Worm (Caenorhabditis elegans) whole organism, young adult: ENCODE data around the gene srbc-34.
A peak's percentile ranks its signal among the peaks of the same experiment; 100 is the strongest.

ENCODE experiments used
- B0336.3 ChIP-seq: fragments of 200-800 bp; sonication (Bioruptor generic); IDR thresholded peaks from 2 replicates; pipeline ENCODE4 v1.3.6; 2022; ENCODE audit warnings: missing genetic modification characterization, missing compliant biosample characterization
- F23B12.7 ChIP-seq: sonication (generic microtip); optimal IDR thresholded peaks from 2 replicates; lab custom pipeline; 2017; ENCODE audit warnings: missing genetic modification characterization, mild to moderate bottlenecking, missing compliant biosample characterization, antibody characterized with exemption, moderate library complexity; ENCODE audit not compliant: insufficient read depth
- F49E8.2 ChIP-seq: sonication (generic microtip); optimal IDR thresholded peaks from 3 replicates; lab custom pipeline; 2017; ENCODE audit warnings: missing genetic modification characterization, mild to moderate bottlenecking, missing compliant biosample characterization, antibody characterized with exemption, moderate library complexity; ENCODE audit not compliant: insufficient read depth
- F55B11.4 ChIP-seq: sonication (generic microtip); optimal IDR thresholded peaks from 2 replicates; lab custom pipeline; 2016; ENCODE audit warnings: missing compliant biosample characterization, missing genetic modification characterization, borderline replicate concordance; ENCODE audit not compliant: insufficient read depth
- F57A8.1 ChIP-seq: fragments of 200-800 bp; sonication (Bioruptor generic); optimal IDR thresholded peaks from 2 replicates; lab custom pipeline; 2018; ENCODE audit warnings: mild to moderate bottlenecking, missing genetic modification characterization, moderate library complexity, missing compliant biosample characterization
- T07F8.4 ChIP-seq: sonication (generic microtip); optimal IDR thresholded peaks from 2 replicates; lab custom pipeline; 2016; ENCODE audit warnings: mild to moderate bottlenecking, missing genetic modification characterization, moderate library complexity, missing compliant biosample characterization
- Y67H2A.10 ChIP-seq: fragments of 200-800 bp; sonication (Bioruptor generic); conservative IDR thresholded peaks from 2 replicates; pipeline ENCODE4 v1.3.6; 2022; ENCODE audit warnings: missing genetic modification reagents, missing genetic modification characterization, missing compliant biosample characterization
- akir-1 ChIP-seq: fragments of 200-800 bp; sonication (Bioruptor generic); optimal IDR thresholded peaks from 2 replicates; lab custom pipeline; 2018; ENCODE audit warnings: mild to moderate bottlenecking, missing genetic modification characterization, moderate library complexity, missing compliant biosample characterization
- aptf-3 ChIP-seq: fragments of 200-800 bp; sonication (Bioruptor generic); IDR thresholded peaks from 2 replicates; pipeline ENCODE4 v1.3.6; 2022; ENCODE audit warnings: missing genetic modification characterization, missing compliant biosample characterization
- attf-3 ChIP-seq: fragments of 200-800 bp; sonication (Bioruptor generic); conservative IDR thresholded peaks from 2 replicates; pipeline ENCODE4 v1.3.6; 2022; ENCODE audit warnings: missing genetic modification reagents, missing genetic modification characterization, missing compliant biosample characterization
- attf-6 ChIP-seq: fragments of 200-800 bp; sonication (Bioruptor generic); IDR thresholded peaks from 2 replicates; pipeline ENCODE4 v1.3.6; 2022; ENCODE audit warnings: missing genetic modification reagents, missing genetic modification characterization, missing compliant biosample characterization
- ceh-58 ChIP-seq: fragments of 200-800 bp; sonication (Bioruptor generic); IDR thresholded peaks from 2 replicates; pipeline ENCODE4 v1.3.6; 2022; ENCODE audit warnings: missing genetic modification characterization, missing compliant biosample characterization
- chd-7 ChIP-seq: sonication (generic microtip); optimal IDR thresholded peaks from 2 replicates; lab custom pipeline; 2016; ENCODE audit warnings: mild to moderate bottlenecking, missing genetic modification characterization, moderate library complexity, missing compliant biosample characterization
- die-1 ChIP-seq: sonication (generic microtip); optimal IDR thresholded peaks from 2 replicates; lab custom pipeline; 2016; ENCODE audit warnings: missing genotype, mild to moderate bottlenecking, missing genetic modification characterization, missing compliant biosample characterization
- efl-1 ChIP-seq: fragments of 150-350 bp; optimal IDR thresholded peaks from 2 replicates; lab custom pipeline; 2014; ENCODE audit warnings: missing biosample characterization, missing genetic modification reagents, missing genetic modification characterization
- egrh-3 ChIP-seq: fragments of 200-800 bp; sonication (Bioruptor generic); IDR thresholded peaks from 2 replicates; pipeline ENCODE4 v1.3.6; 2022; ENCODE audit warnings: missing genetic modification reagents, missing genetic modification characterization, missing compliant biosample characterization
- fkh-3 ChIP-seq: sonication (generic microtip); optimal IDR thresholded peaks from 2 replicates; lab custom pipeline; 2016; ENCODE audit warnings: mild to moderate bottlenecking, missing genetic modification characterization, missing compliant biosample characterization
- hlh-12 ChIP-seq: sonication (generic microtip); optimal IDR thresholded peaks from 2 replicates; lab custom pipeline; 2016; ENCODE audit warnings: missing genetic modification characterization, missing compliant biosample characterization
- hlh-26 ChIP-seq: fragments of 200-800 bp; sonication (Bioruptor generic); conservative IDR thresholded peaks from 2 replicates; pipeline ENCODE4 v1.3.6; 2022; ENCODE audit warnings: missing genetic modification reagents, missing genetic modification characterization, missing compliant biosample characterization
- lag-1 ChIP-seq: fragments of 200-800 bp; sonication (Bioruptor generic); IDR thresholded peaks from 2 replicates; pipeline ENCODE4 v1.3.6; 2022; ENCODE audit warnings: missing genetic modification reagents, missing genetic modification characterization, missing compliant biosample characterization
- lin-26 ChIP-seq: fragments of 200-800 bp; sonication (Bioruptor generic); IDR thresholded peaks from 2 replicates; pipeline ENCODE4 v1.3.6; 2022; ENCODE audit warnings: missing genetic modification reagents, missing genetic modification characterization, missing compliant biosample characterization
- lin-40 ChIP-seq: sonication (generic microtip); optimal IDR thresholded peaks from 2 replicates; lab custom pipeline; 2016; ENCODE audit warnings: missing genetic modification characterization, mild to moderate bottlenecking, missing compliant biosample characterization, missing genotype, missing genetic modification reagents
- lir-1 ChIP-seq: fragments of 200-800 bp; sonication (Bioruptor generic); conservative IDR thresholded peaks from 2 replicates; pipeline ENCODE4 v1.3.6; 2022; ENCODE audit warnings: missing genetic modification reagents, missing genetic modification characterization, missing compliant biosample characterization
- madf-8 ChIP-seq: fragments of 200-800 bp; sonication (Bioruptor generic); conservative IDR thresholded peaks from 2 replicates; pipeline ENCODE4 v1.3.6; 2022; ENCODE audit warnings: missing genetic modification reagents, missing genetic modification characterization, missing compliant biosample characterization
- mcd-1 ChIP-seq: fragments of 200-800 bp; sonication (Bioruptor generic); IDR thresholded peaks from 2 replicates; pipeline ENCODE4 v1.3.6; 2022; ENCODE audit warnings: missing genetic modification reagents, missing genetic modification characterization, missing compliant biosample characterization
- mxl-1 ChIP-seq: sonication (generic microtip); optimal IDR thresholded peaks from 2 replicates; lab custom pipeline; 2016; ENCODE audit warnings: missing genetic modification characterization, missing compliant biosample characterization
- nfya-1 ChIP-seq: sonication (generic microtip); optimal IDR thresholded peaks from 2 replicates; lab custom pipeline; 2017; ENCODE audit warnings: antibody characterized with exemption, missing compliant biosample characterization, missing genetic modification characterization, borderline replicate concordance; ENCODE audit not compliant: insufficient read depth
- nfyb-1 ChIP-seq: fragments of 200-800 bp; sonication (Bioruptor generic); IDR thresholded peaks from 2 replicates; pipeline ENCODE4 v1.3.6; 2022; ENCODE audit warnings: missing genetic modification reagents, missing genetic modification characterization, missing compliant biosample characterization
- nhr-179 ChIP-seq: sonication (generic microtip); optimal IDR thresholded peaks from 2 replicates; lab custom pipeline; 2016; ENCODE audit warnings: mild to moderate bottlenecking, missing genetic modification characterization, missing compliant biosample characterization
- nhr-90 ChIP-seq: sonication (generic microtip); optimal IDR thresholded peaks from 2 replicates; lab custom pipeline; 2016; ENCODE audit warnings: missing genotype, mild to moderate bottlenecking, missing genetic modification characterization, missing compliant biosample characterization
- pha-4 ChIP-seq: fragments of 150-350 bp; sonication (generic microtip); optimal IDR thresholded peaks from 2 replicates; lab custom pipeline; 2014; ENCODE audit warnings: missing biosample characterization, missing genetic modification reagents, missing genetic modification characterization
- rec-8 ChIP-seq, 2 experiments: sonication (generic microtip); optimal IDR thresholded peaks; 2 replicates each; lab custom pipeline; 2016; ENCODE audit warnings: mild to moderate bottlenecking in 2 of 2, missing genetic modification characterization in 2 of 2, missing genetic modification reagents in 2 of 2, missing genotype in 2 of 2, missing biosample characterization in 1 of 2, missing compliant biosample characterization in 1 of 2, moderate library complexity in 1 of 2
- rpc-1 ChIP-seq, 2 experiments: fragments of 150-350 bp in 1 of 2; sonication (generic microtip) in 1 of 2; optimal IDR thresholded peaks; 2 replicates each; lab custom pipeline; 2014 to 2018; ENCODE audit warnings: missing biosample characterization in 1 of 2, missing genetic modification characterization in 1 of 2, missing genetic modification reagents in 1 of 2, missing genotype in 1 of 2
- sea-2 ChIP-seq: fragments of 200-800 bp; sonication (Bioruptor generic); IDR thresholded peaks from 2 replicates; pipeline ENCODE4 v1.3.6; 2022; ENCODE audit warnings: missing genetic modification characterization, missing compliant biosample characterization
- snpc-1.3 ChIP-seq: sonication (generic microtip); optimal IDR thresholded peaks from 2 replicates; lab custom pipeline; 2017; ENCODE audit warnings: missing genetic modification characterization, mild to moderate bottlenecking, missing compliant biosample characterization, antibody characterized with exemption, moderate library complexity, missing genotype, missing genetic modification reagents; ENCODE audit not compliant: insufficient read depth
- unc-130 ChIP-seq: sonication (generic microtip); optimal IDR thresholded peaks from 2 replicates; lab custom pipeline; 2016; ENCODE audit warnings: missing genetic modification reagents, missing genetic modification characterization, missing compliant biosample characterization
- zfh-2 ChIP-seq: fragments of 200-800 bp; sonication (Bioruptor generic); conservative IDR thresholded peaks from 2 replicates; pipeline ENCODE4 v1.3.6; 2022; ENCODE audit warnings: missing genetic modification reagents, missing genetic modification characterization, missing compliant biosample characterization
- ztf-26 ChIP-seq: sonication (generic microtip); optimal IDR thresholded peaks from 2 replicates; lab custom pipeline; 2017; ENCODE audit warnings: missing genetic modification characterization, missing compliant biosample characterization
- ztf-28 ChIP-seq: fragments of 200-800 bp; sonication (Bioruptor generic); IDR thresholded peaks from 2 replicates; pipeline ENCODE4 v1.3.6; 2022; ENCODE audit warnings: missing genetic modification reagents, missing genetic modification characterization, missing compliant biosample characterization
- ztf-3 ChIP-seq: fragments of 200-800 bp; sonication (Bioruptor generic); optimal IDR thresholded peaks from 2 replicates; lab custom pipeline; 2018; ENCODE audit warnings: mild to moderate bottlenecking, missing genetic modification characterization, missing compliant biosample characterization

The srbc-34 gene

DNA sequence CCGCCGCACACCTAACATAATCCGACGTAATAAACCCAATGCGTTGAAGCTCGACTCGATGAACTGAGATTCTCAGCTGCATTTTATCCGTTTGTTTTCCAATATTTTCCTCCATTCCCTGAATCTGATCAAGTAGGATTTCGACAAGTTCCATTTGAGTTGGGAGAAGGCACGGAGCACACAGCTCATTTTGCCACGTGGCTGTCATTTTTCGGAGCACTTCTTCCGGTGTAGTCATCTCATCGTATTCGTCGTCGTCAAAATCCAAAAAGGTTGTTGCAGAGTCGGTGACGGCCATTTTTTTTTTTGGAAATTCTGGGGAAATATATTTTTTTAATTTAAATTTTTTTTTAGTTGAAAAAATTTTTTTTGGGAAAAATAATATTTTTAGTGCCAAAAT, 31.3 kb downstream of the srbc-34 start, which contains the start of gene sld-5:
Gene sld-5, minus strand, starts transcription at position 317 of the 400 bp plus-strand sequence.
- TF ChIP-seq Y67H2A.10 (GFP tag; lab: Robert Waterston, UW) (no peak), attf-3 (GFP tag; lab: Robert Waterston, UW) (no peak), ztf-3 (no peak), lag-1 (GFP tag; lab: Robert Waterston, UW) (no peak), lir-1 (GFP tag; lab: Robert Waterston, UW) (no peak), B0336.3 (GFP tag; lab: Robert Waterston, UW) (no peak), hlh-26 (GFP tag; lab: Robert Waterston, UW) (no peak), rpc-1 (optimal IDR thresholded peaks at IDR 0.05; lab: Kevin White, UChicago) (no peak), rpc-1 (tag; optimal IDR thresholded peaks at IDR 0.05; lab: Kevin White, UChicago) (no peak), pha-4 (no peak), nhr-179 (tag; lab: Kevin White, UChicago) (no peak), ceh-58 (no peak), sea-2 (GFP tag; lab: Robert Waterston, UW) (no peak), efl-1 (no peak), akir-1 (no peak), mcd-1 (GFP tag; lab: Robert Waterston, UW) (no peak)

DNA sequence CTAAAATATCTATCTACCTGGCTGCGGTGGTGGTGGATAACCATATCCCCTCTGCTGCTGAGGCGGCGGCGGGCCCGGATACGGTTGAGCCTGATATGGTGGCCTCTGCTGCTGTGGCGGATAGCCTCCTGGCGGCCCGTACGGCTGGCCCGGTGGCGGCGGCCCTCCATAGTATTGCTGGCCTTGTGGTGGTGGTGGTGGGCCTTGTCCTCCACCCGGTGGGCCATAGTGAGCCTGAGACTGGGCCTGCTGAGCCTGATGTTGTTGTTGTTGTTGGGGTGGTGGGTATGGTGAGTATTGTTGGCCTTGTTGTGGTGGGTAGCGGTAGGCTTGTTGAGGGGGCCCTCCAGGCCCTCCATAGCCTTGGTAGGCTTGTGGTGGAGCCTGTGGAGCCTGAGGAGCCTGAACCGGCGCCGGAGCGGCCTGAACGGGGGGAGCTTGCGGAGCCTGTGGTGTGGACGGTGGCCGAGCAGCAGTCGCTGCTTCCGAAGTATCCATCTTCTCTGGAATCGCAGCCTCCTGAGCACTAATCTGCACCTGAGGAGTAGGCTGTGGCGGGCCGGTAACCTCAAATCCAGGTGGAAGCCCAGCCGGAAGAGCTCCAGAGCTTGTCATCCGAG, 35.2 kb downstream of the srbc-34 start:
- TF ChIP-seq ztf-26 = no peak
- peak; percentile 83 for TF ChIP-seq zfh-2 (GFP tag; lab: Robert Waterston, UW)
- no peak for TF ChIP-seq F57A8.1 (GFP tag; lab: Kevin White, UChicago)
- TF ChIP-seq nhr-90 = no peak
- no peak for TF ChIP-seq rec-8 (tag; optimal IDR thresholded peaks at IDR 0.05; lab: Kevin White, UChicago)
- no peak for TF ChIP-seq aptf-3 (GFP tag; lab: Robert Waterston, UW)
- TF ChIP-seq egrh-3 (GFP tag; lab: Robert Waterston, UW) = peak; percentile 90
- no peak for TF ChIP-seq unc-130
- TF ChIP-seq B0336.3 (GFP tag; lab: Robert Waterston, UW) = 0 out of 2 replicates have a peak, but pooled peaks have one; percentile 19
- 0 out of 2 replicates have a peak, but pooled peaks have one; percentile 44 for TF ChIP-seq ztf-28 (GFP tag; lab: Robert Waterston, UW)
- TF ChIP-seq F55B11.4 (tag; lab: Kevin White, UChicago) = no peak
- TF ChIP-seq nfyb-1 (GFP tag; lab: Robert Waterston, UW) = 0 out of 2 replicates have a peak, but pooled peaks have one; percentile 18
- peak; percentile 62 for TF ChIP-seq fkh-3 (tag; lab: Kevin White, UChicago)
- no peak for TF ChIP-seq mxl-1 (tag; lab: Kevin White, UChicago)
- TF ChIP-seq die-1 (tag; lab: Kevin White, UChicago) = no peak
- no peak for TF ChIP-seq F49E8.2 (tag; lab: Kevin White, UChicago)
- peak; percentile 6 for TF ChIP-seq chd-7
- TF ChIP-seq lin-40 = no peak
- TF ChIP-seq hlh-12 (tag; lab: Kevin White, UChicago) = no peak
- TF ChIP-seq lin-26 (GFP tag; lab: Robert Waterston, UW) = 0 out of 2 replicates have a peak, but pooled peaks have one; percentile 18
- TF ChIP-seq T07F8.4 (tag; lab: Kevin White, UChicago) = no peak
- TF ChIP-seq madf-8 = no peak
- no peak for TF ChIP-seq nfya-1 (tag; lab: Kevin White, UChicago)
- no peak for TF ChIP-seq Y67H2A.10 (GFP tag; lab: Robert Waterston, UW)
- no peak for TF ChIP-seq F23B12.7
- TF ChIP-seq snpc-1.3 (tag; lab: Kevin White, UChicago) = no peak
- TF ChIP-seq ztf-3 = no peak
- TF ChIP-seq attf-6 (GFP tag; lab: Robert Waterston, UW) = no peak
